Worm (Caenorhabditis elegans): ENCODE results near the gene C08F1.12.

- no peak for TF ChIP-seq tbx-37 (GFP tag; conservative IDR thresholded peaks at IDR 0.05)
- no peak for TF ChIP-seq scrt-1 (GFP tag; IDR thresholded peaks at IDR 0.05)
- no peak for TF ChIP-seq ama-1 (optimal IDR thresholded peaks at IDR 0.05)
- TF ChIP-seq tbx-11 (GFP tag; IDR thresholded peaks at IDR 0.05), result no peak
- no peak for TF ChIP-seq B0310.2 (tag; optimal IDR thresholded peaks at IDR 0.05)
- TF ChIP-seq F13C5.2 (tag; optimal IDR thresholded peaks at IDR 0.05), result no peak
- TF ChIP-seq hnd-1 (tag; optimal IDR thresholded peaks at IDR 0.05), result no peak
- TF ChIP-seq flt-1 (GFP tag; IDR thresholded peaks at IDR 0.05), result no peak
- TF ChIP-seq ceh-36 (tag; optimal IDR thresholded peaks at IDR 0.05), result no peak
- TF ChIP-seq pes-1 (GFP tag; IDR thresholded peaks at IDR 0.05), result no peak
- TF ChIP-seq sea-1 (GFP tag; conservative IDR thresholded peaks at IDR 0.05), result no peak
Observed at ce11 chrII:1836204-1836603, 29.9 kb upstream of the C08F1.12 start, which contains the start of gene T08E11.1.
